Worm (Caenorhabditis elegans) whole organism, L4 larva: ENCODE results near the gene ncx-7.
A peak's percentile ranks its signal among the peaks of the same experiment; 100 is the strongest.
"Not testable (repeated sequence)": the region's sequence is repeated elsewhere in the genome, so short reads cannot be mapped to it uniquely, and the experiment has no call there.

Experiments
- D1046.2 ChIP-seq: fragments of 200-800 bp; sonication (Bioruptor generic); IDR thresholded peaks from 2 replicates; pipeline ENCODE4 v1.3.6; 2022; ENCODE audit warnings: missing genetic modification characterization, missing compliant biosample characterization
- Y105C5A.15 ChIP-seq: fragments of 200-800 bp; sonication (Bioruptor generic); IDR thresholded peaks from 2 replicates; pipeline ENCODE4 v1.3.6; 2022; ENCODE audit warnings: missing genetic modification characterization, missing compliant biosample characterization
- Y48G9A.11 ChIP-seq: fragments of 200-800 bp; sonication (Bioruptor generic); IDR thresholded peaks from 2 replicates; pipeline ENCODE4 v1.3.6; 2022; ENCODE audit warnings: missing genetic modification reagents, missing genetic modification characterization, missing compliant biosample characterization
- Y5F2A.4 ChIP-seq: fragments of 200-800 bp; sonication (Bioruptor generic); optimal IDR thresholded peaks from 2 replicates; lab custom pipeline; 2018; ENCODE audit warnings: mild to moderate bottlenecking, missing genetic modification characterization, missing compliant biosample characterization
- aha-1 ChIP-seq: fragments of 150-350 bp; peaks from one replicate; lab custom pipeline; 2014; ENCODE audit warnings: missing biosample characterization, missing genetic modification characterization
- aly-2 ChIP-seq: sonication (generic microtip); optimal IDR thresholded peaks from 2 replicates; lab custom pipeline; 2018; ENCODE audit warnings: missing biosample characterization, missing genetic modification characterization
- ama-1 ChIP-seq: fragments of 150-350 bp; optimal IDR thresholded peaks from 2 replicates; lab custom pipeline; 2014; ENCODE audit warnings: inconsistent platforms, mixed read lengths
- attf-4 ChIP-seq: sonication (generic microtip); optimal IDR thresholded peaks from 3 replicates; lab custom pipeline; 2017; ENCODE audit warnings: missing biosample characterization, missing genetic modification characterization
- ceh-20 ChIP-seq: fragments of 200-800 bp; sonication (Bioruptor generic); IDR thresholded peaks from 2 replicates; pipeline ENCODE4 v1.3.6; 2022; ENCODE audit warnings: missing genetic modification reagents, missing genetic modification characterization, missing compliant biosample characterization
- ceh-28 ChIP-seq: fragments of 150-350 bp; optimal IDR thresholded peaks from 2 replicates; lab custom pipeline; 2014; ENCODE audit warnings: missing biosample characterization, missing genetic modification reagents, missing genetic modification characterization
- ceh-32 ChIP-seq: sonication (generic microtip); optimal IDR thresholded peaks from 2 replicates; lab custom pipeline; 2016; ENCODE audit warnings: mild to moderate bottlenecking, missing genetic modification characterization, missing compliant biosample characterization; ENCODE audit not compliant: poor library complexity
- daf-8 ChIP-seq: fragments of 200-800 bp; sonication (Bioruptor generic); IDR thresholded peaks from 2 replicates; pipeline ENCODE4 v1.3.6; 2022; ENCODE audit warnings: missing genetic modification characterization, missing compliant biosample characterization
- dmd-6 ChIP-seq: fragments of 200-800 bp; sonication (Bioruptor generic); IDR thresholded peaks from 2 replicates; pipeline ENCODE4 v1.3.6; 2022; ENCODE audit warnings: missing genetic modification reagents, missing genetic modification characterization, missing compliant biosample characterization
- fos-1 ChIP-seq: fragments of 150-350 bp; optimal IDR thresholded peaks from 2 replicates; lab custom pipeline; 2014; ENCODE audit warnings: missing biosample characterization, missing genetic modification characterization
- gei-8 ChIP-seq: fragments of 200-800 bp; sonication (Bioruptor generic); optimal IDR thresholded peaks from 2 replicates; lab custom pipeline; 2018; ENCODE audit warnings: mild to moderate bottlenecking, missing genetic modification characterization, missing compliant biosample characterization
- hif-1 ChIP-seq, 2 experiments: sonication (generic microtip); optimal IDR thresholded peaks; 2 replicates each; lab custom pipeline; 2016 to 2017; ENCODE audit warnings: missing compliant biosample characterization in 2 of 2, missing genetic modification characterization in 2 of 2, missing genetic modification reagents in 2 of 2, missing genotype in 2 of 2, mild to moderate bottlenecking in 1 of 2
- hlh-11 ChIP-seq: fragments of 200-800 bp; sonication (Bioruptor generic); optimal IDR thresholded peaks from 2 replicates; lab custom pipeline; 2018; ENCODE audit warnings: mild to moderate bottlenecking, missing genetic modification characterization, missing compliant biosample characterization
- lin-1 ChIP-seq: fragments of 200-800 bp; sonication (Bioruptor generic); IDR thresholded peaks from 2 replicates; pipeline ENCODE4 v1.3.6; 2022; ENCODE audit warnings: missing genetic modification reagents, missing genetic modification characterization, missing compliant biosample characterization
- lsy-2 ChIP-seq, 2 experiments: fragments of 150-350 bp in 1 of 2; sonication (generic microtip) in 1 of 2; optimal IDR thresholded peaks; 2 replicates each; lab custom pipeline; 2014 to 2017; ENCODE audit warnings: missing biosample characterization in 2 of 2, missing genetic modification characterization in 2 of 2
- mdt-29 ChIP-seq: fragments of 200-800 bp; sonication (Bioruptor generic); IDR thresholded peaks from 2 replicates; pipeline ENCODE4 v1.3.6; 2022; ENCODE audit warnings: missing genetic modification reagents, missing genetic modification characterization, missing compliant biosample characterization
- mes-2 ChIP-seq: sonication (generic microtip); optimal IDR thresholded peaks from 2 replicates; lab custom pipeline; 2016; ENCODE audit warnings: missing genotype, mild to moderate bottlenecking, missing genetic modification characterization, missing compliant biosample characterization; ENCODE audit not compliant: poor library complexity, severe bottlenecking
- mxl-2 ChIP-seq: fragments of 200-800 bp; sonication (Bioruptor generic); conservative IDR thresholded peaks from 2 replicates; pipeline ENCODE4 v1.3.6; 2022; ENCODE audit warnings: missing genetic modification reagents, missing genetic modification characterization, missing compliant biosample characterization
- mxl-3 ChIP-seq: fragments of 200-800 bp; sonication (Bioruptor generic); optimal IDR thresholded peaks from 2 replicates; lab custom pipeline; 2018; ENCODE audit warnings: mild to moderate bottlenecking, missing genetic modification characterization, missing compliant biosample characterization
- nhr-10 ChIP-seq: fragments of 150-350 bp; optimal IDR thresholded peaks from 2 replicates; lab custom pipeline; 2014; ENCODE audit warnings: missing biosample characterization, missing genetic modification characterization
- nhr-102 ChIP-seq: sonication (generic microtip); optimal IDR thresholded peaks from 2 replicates; lab custom pipeline; 2016; ENCODE audit warnings: mild to moderate bottlenecking, missing genetic modification characterization, moderate library complexity, missing compliant biosample characterization
- nhr-25 ChIP-seq: sonication (generic microtip); optimal IDR thresholded peaks from 2 replicates; lab custom pipeline; 2017; ENCODE audit warnings: missing genetic modification characterization, mild to moderate bottlenecking, missing compliant biosample characterization, antibody characterized with exemption, moderate library complexity, borderline replicate concordance; ENCODE audit not compliant: insufficient read depth
- nhr-28 ChIP-seq: fragments of 150-350 bp; optimal IDR thresholded peaks from 2 replicates; lab custom pipeline; 2014; ENCODE audit warnings: missing biosample characterization, missing genetic modification characterization
- nhr-41 ChIP-seq: fragments of 200-800 bp; sonication (Bioruptor generic); IDR thresholded peaks from 2 replicates; pipeline ENCODE4 v1.3.6; 2022; ENCODE audit warnings: missing genetic modification reagents, missing genetic modification characterization, missing compliant biosample characterization
- nhr-42 ChIP-seq: fragments of 200-800 bp; sonication (Bioruptor generic); IDR thresholded peaks from 2 replicates; pipeline ENCODE4 v1.3.6; 2022; ENCODE audit warnings: missing genetic modification characterization, missing compliant biosample characterization
- nhr-48 ChIP-seq: sonication (generic microtip); optimal IDR thresholded peaks from 2 replicates; lab custom pipeline; 2016; ENCODE audit warnings: mild to moderate bottlenecking, missing genetic modification characterization, missing compliant biosample characterization
- pha-4 ChIP-seq, 2 experiments: fragments of 150-350 bp in 1 of 2; fragments of 200-800 bp in 1 of 2; sonication (Bioruptor generic) in 1 of 2; IDR thresholded peaks in 1 of 2; optimal IDR thresholded peaks in 1 of 2; 2 replicates each; pipeline versions ENCODE4 v1.3.6 to Lab custom; 2014 to 2022; ENCODE audit warnings: missing genetic modification characterization in 2 of 2, missing genetic modification reagents in 2 of 2, missing biosample characterization in 1 of 2, missing compliant biosample characterization in 1 of 2
- set-16 ChIP-seq: fragments of 200-800 bp; sonication (Bioruptor generic); IDR thresholded peaks from 2 replicates; pipeline ENCODE4 v1.3.6; 2022; ENCODE audit warnings: missing genetic modification reagents, missing genetic modification characterization, missing compliant biosample characterization
- snpc-4 ChIP-seq: fragments of 150-350 bp; optimal IDR thresholded peaks from 2 replicates; lab custom pipeline; 2014; ENCODE audit warnings: missing biosample characterization, missing genetic modification characterization
- tag-97 ChIP-seq: fragments of 200-800 bp; sonication (Bioruptor generic); IDR thresholded peaks from 2 replicates; pipeline ENCODE4 v1.3.6; 2022; ENCODE audit warnings: missing genetic modification characterization, missing compliant biosample characterization
- tra-1 ChIP-seq: fragments of 200-800 bp; sonication (Bioruptor generic); IDR thresholded peaks from 2 replicates; pipeline ENCODE4 v1.3.6; 2022; ENCODE audit warnings: missing genetic modification reagents, missing genetic modification characterization, missing compliant biosample characterization
- unc-39 ChIP-seq: sonication (generic microtip); optimal IDR thresholded peaks from 2 replicates; lab custom pipeline; 2017; ENCODE audit warnings: missing biosample characterization, missing genetic modification characterization
- unc-62 ChIP-seq, 3 experiments: fragments of 150-350 bp in 1 of 3; sonication (generic microtip); optimal IDR thresholded peaks in 2 of 3; peaks in 1 of 3; 1 replicate in 1 of 3; 2 replicates in 2 of 3; lab custom pipeline; 2014 to 2017; ENCODE audit warnings: missing biosample characterization in 3 of 3, missing genetic modification characterization in 3 of 3, missing genetic modification reagents in 3 of 3, missing genotype in 1 of 3
- zag-1 ChIP-seq: fragments of 150-350 bp; optimal IDR thresholded peaks from 2 replicates; lab custom pipeline; 2014; ENCODE audit warnings: missing biosample characterization, missing genetic modification characterization
- zfp-3 ChIP-seq: fragments of 200-800 bp; sonication (Bioruptor generic); conservative IDR thresholded peaks from 2 replicates; pipeline ENCODE4 v1.3.6; 2022; ENCODE audit warnings: missing genetic modification reagents, missing genetic modification characterization, missing compliant biosample characterization
- zip-11 ChIP-seq: fragments of 200-800 bp; sonication (Bioruptor generic); IDR thresholded peaks from 2 replicates; pipeline ENCODE4 v1.3.6; 2022; ENCODE audit warnings: missing genetic modification characterization, missing compliant biosample characterization
- zip-2 ChIP-seq: fragments of 150-350 bp; optimal IDR thresholded peaks from 2 replicates; lab custom pipeline; 2014; ENCODE audit warnings: missing biosample characterization, missing genetic modification characterization
- ztf-11 ChIP-seq: fragments of 150-350 bp; optimal IDR thresholded peaks from 2 replicates; lab custom pipeline; 2014; ENCODE audit warnings: missing biosample characterization, missing genetic modification characterization

ncx-7 gene

DNA sequence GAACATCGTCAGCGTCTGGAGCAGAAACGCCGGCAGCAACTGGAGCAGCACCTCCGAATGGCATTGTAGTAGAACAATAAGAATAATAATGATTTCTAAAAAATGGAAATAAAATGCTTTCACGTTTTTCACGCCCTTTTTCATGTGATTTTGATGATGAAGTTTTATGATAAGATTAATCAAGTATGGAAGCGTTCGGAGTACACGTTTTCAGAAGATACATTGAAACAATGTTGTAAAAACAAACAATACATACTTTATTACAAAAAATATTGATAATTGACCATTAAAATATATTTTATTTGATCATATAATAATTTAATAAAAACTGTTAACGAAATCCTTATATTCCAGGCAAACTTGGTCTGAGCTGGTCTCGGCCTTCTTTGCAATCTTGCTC is 38.9 kb downstream of the ncx-7 start, which contains the start of gene C07A9.13:
Gene C07A9.13, minus strand, starts transcription at position 101 of the 400 bp plus-strand sequence.
- TF ChIP-seq unc-62 (GFP tag; optimal IDR thresholded peaks at IDR 0.05 in 1 of 2; lab: Kevin White, UChicago) = peak in 1 of 2 experiments; percentile 11
- not testable (repeated sequence) for TF ChIP-seq unc-62 (tag; optimal IDR thresholded peaks at IDR 0.05; lab: Kevin White, UChicago)

DNA sequence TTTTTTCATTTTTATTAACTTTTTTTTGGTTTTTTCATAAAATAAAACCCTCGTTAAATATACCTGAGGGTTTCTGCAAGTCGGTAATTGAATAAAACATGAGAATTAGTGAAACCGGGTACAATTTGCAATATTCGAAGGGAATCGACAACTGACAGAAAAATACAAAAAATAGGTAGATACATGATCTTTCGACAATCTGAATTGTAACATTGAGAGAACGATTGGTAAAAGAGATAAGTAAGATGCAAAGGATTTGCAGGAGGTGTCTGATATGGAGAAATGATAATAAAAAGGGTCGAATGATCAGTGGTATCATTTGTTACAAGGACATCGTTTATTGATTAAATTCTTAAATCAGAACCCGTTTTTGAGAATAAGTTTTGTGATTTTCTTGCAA is 41.3 kb downstream of the ncx-7 start, which contains the start of gene ugt-60:
Gene ugt-60, minus strand, starts transcription at position 233 of the 400 bp plus-strand sequence.
- no peak for TF ChIP-seq zip-2 (tag; lab: Kevin White, UChicago)
- TF ChIP-seq unc-62 (GFP tag; optimal IDR thresholded peaks at IDR 0.05 in 1 of 2; lab: Kevin White, UChicago) = peak in 1 of 2 experiments; percentile 55
- no peak for TF ChIP-seq unc-62 (tag; optimal IDR thresholded peaks at IDR 0.05; lab: Kevin White, UChicago)

ce11 chrIII:9669546-9669945 is 50.5 kb downstream of the ncx-7 start:
- TF ChIP-seq mxl-3 (GFP tag; lab: Kevin White, UChicago) (no peak), nhr-10 (tag; lab: Kevin White, UChicago) (no peak), aly-2 (no peak), daf-8 (GFP tag; lab: Robert Waterston, UW) (no peak), nhr-28 (tag; lab: Kevin White, UChicago) (no peak), mes-2 (tag; lab: Kevin White, UChicago) (no peak)

ce11 chrIII:9667591-9668265 is 52.4 kb downstream of the ncx-7 start, which contains the start of gene C07A9.9:
C07A9.9 (minus strand) TSS chrIII:9667641.
- no peak for TF ChIP-seq zip-11
- peak; percentile 83 for TF ChIP-seq dmd-6 (GFP tag; lab: Robert Waterston, UW)
- TF ChIP-seq nhr-42 (GFP tag; lab: Robert Waterston, UW) = 0 out of 2 replicates have a peak, but pooled peaks have one; percentile 41
- peak; percentile 93 for TF ChIP-seq hlh-11 (tag; lab: Kevin White, UChicago)
- TF ChIP-seq zag-1 (tag; lab: Kevin White, UChicago) = peak; percentile 1
- TF ChIP-seq tag-97 (GFP tag; lab: Robert Waterston, UW) = no peak
- TF ChIP-seq gei-8 (GFP tag; lab: Kevin White, UChicago) = no peak
- no peak for TF ChIP-seq ama-1 (lab: Kevin White, UChicago)
- no peak for TF ChIP-seq attf-4 (tag; lab: Kevin White, UChicago)
- peak; percentile 99 for TF ChIP-seq aha-1 (tag; lab: Kevin White, UChicago)
- TF ChIP-seq Y5F2A.4 (GFP tag; lab: Kevin White, UChicago) = no peak
- TF ChIP-seq nhr-25 (tag; lab: Kevin White, UChicago) = peak; percentile 54
- TF ChIP-seq tra-1 (GFP tag; lab: Robert Waterston, UW) = no peak
- peak; percentile 60; the same call in 1 of the 2 replicates for TF ChIP-seq pha-4 (GFP tag; IDR thresholded peaks at IDR 0.05; lab: Robert Waterston, UW)
- TF ChIP-seq pha-4 (tag; optimal IDR thresholded peaks at IDR 0.05; lab: Kevin White, UChicago) = no peak
- TF ChIP-seq fos-1 (tag; lab: Kevin White, UChicago) = no peak
- TF ChIP-seq ceh-32 (tag; lab: Kevin White, UChicago) = peak; percentile 15
- no peak for TF ChIP-seq mdt-29 (GFP tag; lab: Robert Waterston, UW)
- TF ChIP-seq zip-2 (tag; lab: Kevin White, UChicago) = no peak
- no peak for TF ChIP-seq D1046.2 (GFP tag; lab: Robert Waterston, UW)
- TF ChIP-seq mxl-2 = no peak
- TF ChIP-seq set-16 (GFP tag; lab: Robert Waterston, UW) = peak; percentile 89
- peak; percentile 75 for TF ChIP-seq nhr-28 (tag; lab: Kevin White, UChicago)
- peak; percentile 80 for TF ChIP-seq nhr-48 (tag; lab: Kevin White, UChicago)
- TF ChIP-seq ceh-20 (GFP tag; lab: Robert Waterston, UW) = peak; percentile 83
- no peak for TF ChIP-seq Y105C5A.15 (GFP tag; lab: Robert Waterston, UW)
- no peak for TF ChIP-seq ztf-11
- TF ChIP-seq Y48G9A.11 = no peak
- TF ChIP-seq lin-1 (GFP tag; lab: Robert Waterston, UW) = peak; percentile 8; the same call in 1 of the 2 replicates
- no peak for TF ChIP-seq unc-39
- TF ChIP-seq hif-1 (tag; optimal IDR thresholded peaks at IDR 0.05; lab: Kevin White, UChicago) = peak in 1 of 2 experiments; percentile 73
- TF ChIP-seq zfp-3 (GFP tag; lab: Robert Waterston, UW) = no peak
- TF ChIP-seq nhr-102 (tag; lab: Kevin White, UChicago) = peak; percentile 52
- no peak; the same call in 1 of the 2 replicates for TF ChIP-seq nhr-41 (GFP tag; lab: Robert Waterston, UW)
- TF ChIP-seq ceh-28 (tag; lab: Kevin White, UChicago) = peak; percentile 6
- peak; percentile 44 to 64 for TF ChIP-seq lsy-2 (tag; optimal IDR thresholded peaks at IDR 0.05; lab: Kevin White, UChicago)
- TF ChIP-seq snpc-4 (tag; lab: Kevin White, UChicago) = no peak
